Worm (Caenorhabditis elegans) whole organism, late embryonic: Measurements from ENCODE around the gene F15G9.2.

Source experiments
- K02D7.2 ChIP-seq: sonication (generic microtip); optimal IDR thresholded peaks from 2 replicates; lab custom pipeline; 2017; ENCODE audit warnings: mild to moderate bottlenecking, missing genetic modification characterization, missing compliant biosample characterization
- ama-1 ChIP-seq: fragments of 150-350 bp; optimal IDR thresholded peaks from 2 replicates; lab custom pipeline; 2014
- ceh-14 ChIP-seq: sonication (generic microtip); optimal IDR thresholded peaks from 2 replicates; lab custom pipeline; 2016; ENCODE audit warnings: missing genotype, missing genetic modification characterization, missing compliant biosample characterization
- ceh-2 ChIP-seq: sonication (generic microtip); optimal IDR thresholded peaks from 2 replicates; lab custom pipeline; 2016; ENCODE audit warnings: missing genotype, missing genetic modification characterization, missing compliant biosample characterization
- ceh-30 ChIP-seq: fragments of 150-350 bp; optimal IDR thresholded peaks from 2 replicates; lab custom pipeline; 2014; ENCODE audit warnings: missing biosample characterization, missing genetic modification characterization
- ceh-48 ChIP-seq: sonication (generic microtip); optimal IDR thresholded peaks from 2 replicates; lab custom pipeline; 2016; ENCODE audit warnings: missing genetic modification characterization, inconsistent platforms, missing compliant biosample characterization
- dve-1 ChIP-seq: sonication (generic microtip); optimal IDR thresholded peaks from 2 replicates; lab custom pipeline; 2017; ENCODE audit warnings: antibody characterized with exemption, mild to moderate bottlenecking, missing genetic modification characterization, missing compliant biosample characterization
- ets-4 ChIP-seq: sonication (generic microtip); optimal IDR thresholded peaks from 2 replicates; lab custom pipeline; 2016; ENCODE audit warnings: missing genetic modification characterization, missing compliant biosample characterization
- nhr-11 ChIP-seq: fragments of 150-350 bp; optimal IDR thresholded peaks from 2 replicates; lab custom pipeline; 2014; ENCODE audit warnings: missing biosample characterization, missing genetic modification characterization
- pag-3 ChIP-seq: sonication (generic microtip); optimal IDR thresholded peaks from 2 replicates; lab custom pipeline; 2016; ENCODE audit warnings: missing compliant biosample characterization, missing genetic modification characterization, borderline replicate concordance
- rnt-1 ChIP-seq: sonication (generic microtip); optimal IDR thresholded peaks from 2 replicates; lab custom pipeline; 2016; ENCODE audit warnings: missing genetic modification characterization, missing compliant biosample characterization
- unc-3 ChIP-seq, 2 experiments: fragments of 200-800 bp in 1 of 2; sonication (Bioruptor generic) in 1 of 2; sonication (generic microtip) in 1 of 2; conservative IDR thresholded peaks in 1 of 2; optimal IDR thresholded peaks in 1 of 2; 2 replicates each; pipeline versions ENCODE4 v1.3.6 to Lab custom; 2016 to 2022; ENCODE audit warnings: missing compliant biosample characterization in 2 of 2, missing genetic modification characterization in 2 of 2, missing genetic modification reagents in 1 of 2

DNA sequence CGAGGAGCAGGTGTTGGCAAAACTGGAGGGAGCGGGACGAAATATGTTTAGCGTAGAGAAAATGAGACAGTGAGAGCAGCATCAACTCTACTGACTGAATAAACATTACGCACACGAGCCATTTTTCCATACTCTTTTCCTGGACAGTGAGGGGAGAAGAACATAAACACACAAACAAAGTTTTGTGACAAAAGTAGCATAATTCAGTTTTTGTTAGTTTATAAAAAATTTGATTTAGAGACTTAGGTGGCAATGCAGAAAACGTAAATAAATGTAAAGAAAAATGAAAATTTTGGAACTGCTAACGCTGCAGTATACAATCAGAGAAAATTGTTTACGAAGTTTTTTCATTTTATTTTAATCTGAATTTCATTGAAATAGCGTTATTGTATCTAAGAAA, 40.3 kb downstream of the F15G9.2 start:
- TF ChIP-seq rnt-1 (tag; lab: Kevin White, UChicago) (no peak), pag-3 (tag; lab: Kevin White, UChicago) (no peak), ceh-30 (no peak), ceh-14 (no peak), ama-1 (lab: Kevin White, UChicago) (no peak), dve-1 (no peak), nhr-11 (no peak), ets-4 (tag; lab: Kevin White, UChicago) (no peak), K02D7.2 (no peak), ceh-2 (tag; lab: Kevin White, UChicago) (no peak), unc-3 (GFP tag; conservative IDR thresholded peaks at IDR 0.05; lab: Robert Waterston, UW) (no peak), unc-3 (tag; optimal IDR thresholded peaks at IDR 0.05; lab: Kevin White, UChicago) (no peak), ceh-48 (no peak)
